Fruit fly (Drosophila melanogaster) whole organism, prepupa: ENCODE measurements around the gene CG6225.
A peak's percentile ranks its signal among the peaks of the same experiment; 100 is the strongest.

ENCODE experiments used
- CG10631 ChIP-seq: fragments of 200-800 bp; sonication (Bioruptor generic); optimal IDR thresholded peaks from 2 replicates; lab custom pipeline; 2016; ENCODE audit warnings: missing biosample characterization, missing genetic modification characterization
- CG10669 ChIP-seq: fragments of 200-800 bp; sonication (Bioruptor generic); optimal IDR thresholded peaks from 3 replicates; lab custom pipeline; 2018; ENCODE audit warnings: missing biosample characterization, mild to moderate bottlenecking, missing genetic modification characterization, moderate library complexity
- CG11294 ChIP-seq: fragments of 200-800 bp; sonication (Bioruptor generic); IDR thresholded peaks from 2 replicates; pipeline ENCODE4 v1.3.6; 2022; ENCODE audit warnings: missing biosample characterization, missing genetic modification characterization
- CG11902 ChIP-seq: fragments of 200-800 bp; sonication (Bioruptor generic); optimal IDR thresholded peaks from 3 replicates; lab custom pipeline; 2016; ENCODE audit warnings: missing biosample characterization, missing genetic modification characterization
- CG15336 ChIP-seq: fragments of 200-800 bp; sonication (Bioruptor generic); IDR thresholded peaks from 2 replicates; pipeline ENCODE4 v1.3.6; 2022; ENCODE audit warnings: missing biosample characterization, missing genetic modification characterization
- CG1621 ChIP-seq: fragments of 200-800 bp; sonication (Bioruptor generic); optimal IDR thresholded peaks from 3 replicates; lab custom pipeline; 2018; ENCODE audit warnings: missing biosample characterization, mild to moderate bottlenecking, missing genetic modification characterization
- CG31627 ChIP-seq: fragments of 200-800 bp; sonication (Bioruptor generic); optimal IDR thresholded peaks from 3 replicates; lab custom pipeline; 2016; ENCODE audit warnings: missing biosample characterization, missing genetic modification characterization
- CG34406 ChIP-seq: fragments of 200-800 bp; sonication (Bioruptor generic); optimal IDR thresholded peaks from 3 replicates; lab custom pipeline; 2016; ENCODE audit warnings: missing biosample characterization, missing genetic modification characterization
- CG3919 ChIP-seq: fragments of 200-800 bp; sonication (Bioruptor generic); optimal IDR thresholded peaks from 3 replicates; lab custom pipeline; 2016; ENCODE audit warnings: missing biosample characterization, missing genetic modification characterization
- CG6276 ChIP-seq: fragments of 200-800 bp; sonication (Bioruptor generic); optimal IDR thresholded peaks from 2 replicates; lab custom pipeline; 2017; ENCODE audit warnings: missing biosample characterization, mild to moderate bottlenecking, missing genetic modification characterization
- CG6792 ChIP-seq: fragments of 200-800 bp; sonication (Bioruptor generic); optimal IDR thresholded peaks from 3 replicates; lab custom pipeline; 2016; ENCODE audit warnings: missing biosample characterization, missing genetic modification characterization
- CG6808 ChIP-seq: fragments of 200-800 bp; sonication (Bioruptor generic); optimal IDR thresholded peaks from 3 replicates; lab custom pipeline; 2017; ENCODE audit warnings: missing biosample characterization, missing genetic modification characterization, mild to moderate bottlenecking, moderate library complexity, missing genetic modification reagents
- CG6854 ChIP-seq: fragments of 200-800 bp; sonication (Bioruptor generic); optimal IDR thresholded peaks from 2 replicates; lab custom pipeline; 2017; ENCODE audit warnings: missing biosample characterization, mild to moderate bottlenecking, missing genetic modification characterization
- CG8119 ChIP-seq: fragments of 200-800 bp; sonication (Bioruptor generic); IDR thresholded peaks from 3 replicates; pipeline ENCODE4 v1.3.6; 2022; ENCODE audit warnings: missing biosample characterization, missing genetic modification characterization
- Eip75B ChIP-seq: fragments of 200-800 bp; sonication (Bioruptor generic); optimal IDR thresholded peaks from 3 replicates; lab custom pipeline; 2016; ENCODE audit warnings: missing biosample characterization, missing genetic modification characterization
- Eip78C ChIP-seq: fragments of 200-800 bp; sonication (Bioruptor generic); peaks from one replicate; lab custom pipeline; 2016; ENCODE audit warnings: missing biosample characterization, missing genetic modification characterization
- Gug ChIP-seq: fragments of 200-800 bp; sonication (Bioruptor generic); IDR thresholded peaks from 2 replicates; pipeline ENCODE4 v1.3.6; 2022; ENCODE audit warnings: missing biosample characterization, missing genetic modification characterization
- Hr38 ChIP-seq: sonication (Bioruptor generic); optimal IDR thresholded peaks from 2 replicates; lab custom pipeline; 2016; ENCODE audit warnings: missing biosample characterization, missing genetic modification characterization
- Hr4 ChIP-seq: fragments of 200-800 bp; sonication (Bioruptor generic); optimal IDR thresholded peaks from 3 replicates; lab custom pipeline; 2016; ENCODE audit warnings: missing biosample characterization, missing genetic modification characterization
- Smox ChIP-seq: fragments of 200-800 bp; sonication (Bioruptor generic); optimal IDR thresholded peaks from 3 replicates; lab custom pipeline; 2016; ENCODE audit warnings: missing biosample characterization, missing genetic modification characterization
- Sox14 ChIP-seq: fragments of 200-800 bp; sonication (Bioruptor generic); optimal IDR thresholded peaks from 3 replicates; lab custom pipeline; 2016; ENCODE audit warnings: missing biosample characterization, missing genetic modification characterization
- Sox15 ChIP-seq: fragments of 200-800 bp; sonication (Bioruptor generic); optimal IDR thresholded peaks from 3 replicates; lab custom pipeline; 2016; ENCODE audit warnings: missing biosample characterization, missing genetic modification characterization
- dsx ChIP-seq: fragments of 200-800 bp; optimal IDR thresholded peaks from 3 replicates; lab custom pipeline; 2019; ENCODE audit warnings: missing biosample characterization, mild to moderate bottlenecking, missing genetic modification characterization, moderate library complexity; ENCODE audit not compliant: poor library complexity, severe bottlenecking
- eg ChIP-seq: fragments of 200-800 bp; sonication (Bioruptor generic); IDR thresholded peaks from 3 replicates; pipeline ENCODE4 v1.3.6; 2022; ENCODE audit warnings: missing biosample characterization, missing genetic modification characterization
- esn ChIP-seq: fragments of 200-800 bp; sonication (Bioruptor generic); optimal IDR thresholded peaks from 2 replicates; lab custom pipeline; 2016; ENCODE audit warnings: missing biosample characterization, mild to moderate bottlenecking, missing genetic modification characterization, moderate library complexity
- fd85E ChIP-seq: fragments of 200-800 bp; sonication (Bioruptor generic); optimal IDR thresholded peaks from 3 replicates; lab custom pipeline; 2016; ENCODE audit warnings: missing biosample characterization, missing genetic modification characterization
- fkh ChIP-seq: fragments of 200-800 bp; sonication (Bioruptor generic); optimal IDR thresholded peaks from 3 replicates; lab custom pipeline; 2017; ENCODE audit warnings: missing biosample characterization, mild to moderate bottlenecking, missing genetic modification characterization, moderate library complexity
- lz ChIP-seq: fragments of 200-800 bp; sonication (Bioruptor generic); optimal IDR thresholded peaks from 3 replicates; lab custom pipeline; 2016; ENCODE audit warnings: missing biosample characterization, missing genetic modification characterization
- pdm3 ChIP-seq: fragments of 200-800 bp; sonication (Bioruptor generic); optimal IDR thresholded peaks from 3 replicates; lab custom pipeline; 2016; ENCODE audit warnings: missing biosample characterization, missing genetic modification characterization
- salr ChIP-seq, 2 experiments: fragments of 200-800 bp; sonication (Bioruptor generic); optimal IDR thresholded peaks; 3 replicates each; lab custom pipeline; 2016 to 2018; ENCODE audit warnings: missing biosample characterization in 2 of 2, missing genetic modification characterization in 2 of 2, mild to moderate bottlenecking in 1 of 2
- spab ChIP-seq: fragments of 200-800 bp; sonication (Bioruptor generic); optimal IDR thresholded peaks from 2 replicates; lab custom pipeline; 2017; ENCODE audit warnings: missing biosample characterization, mild to moderate bottlenecking, missing genetic modification characterization, missing genetic modification reagents
- ss ChIP-seq, 2 experiments: fragments of 200-800 bp; sonication (Bioruptor generic); optimal IDR thresholded peaks; 2 replicates in 1 of 2; 3 replicates in 1 of 2; lab custom pipeline; 2017 to 2018; ENCODE audit warnings: mild to moderate bottlenecking in 2 of 2, missing biosample characterization in 2 of 2, missing genetic modification characterization in 2 of 2, moderate library complexity in 1 of 2
- svp ChIP-seq: fragments of 200-800 bp; sonication (Bioruptor generic); peaks from one replicate; lab custom pipeline; 2016; ENCODE audit warnings: missing biosample characterization, missing genetic modification characterization
- topi ChIP-seq: fragments of 200-800 bp; sonication (Bioruptor generic); optimal IDR thresholded peaks from 3 replicates; lab custom pipeline; 2016; ENCODE audit warnings: missing biosample characterization, missing genetic modification characterization
- vri ChIP-seq: fragments of 200-800 bp; sonication (Bioruptor generic); optimal IDR thresholded peaks from 3 replicates; lab custom pipeline; 2016; ENCODE audit warnings: missing biosample characterization, mild to moderate bottlenecking, missing genetic modification characterization

Gene CG6225

dm6 chr3R:12653511-12654252 is 695 bp upstream of the CG6225 start (continued):
- TF ChIP-seq CG8119 (GFP tag; lab: Robert Waterston, UW) (peak; percentile 88), Gug (GFP tag; lab: Robert Waterston, UW) (peak; percentile 68), CG10631 (GFP tag; lab: Kevin White, UChicago) (no peak), Smox (no peak), pdm3 (GFP tag; lab: Kevin White, UChicago) (no peak), lz (no peak), salr (GFP tag; optimal IDR thresholded peaks at IDR 0.05; lab: Kevin White, UChicago) (no peak), CG6854 (GFP tag; lab: Kevin White, UChicago) (no peak), CG6792 (no peak), CG10669 (no peak), Sox14 (GFP tag; lab: Kevin White, UChicago) (no peak), Hr38 (no peak), Hr4 (peak; percentile 83), CG1621 (tag; lab: Kevin White, UChicago) (no peak), Eip78C (GFP tag; lab: Kevin White, UChicago) (peak; percentile 51), Sox15 (no peak), CG11294 (peak; percentile 78; the same call in 1 of the 2 replicates), fd85E (GFP tag; lab: Kevin White, UChicago) (no peak), CG6808 (GFP tag; lab: Kevin White, UChicago) (no peak), Eip75B (GFP tag; lab: Kevin White, UChicago) (no peak), dsx (GFP tag; lab: Kevin White, UChicago) (no peak), CG15336 (GFP tag; lab: Robert Waterston, UW) (peak; percentile 82), CG3919 (GFP tag; lab: Kevin White, UChicago) (no peak), spab (GFP tag; lab: Kevin White, UChicago) (no peak), CG6276 (GFP tag; lab: Kevin White, UChicago) (peak; percentile 64), vri (peak; percentile 50)

dm6 chr3R:12656946-12657566 is 2.7 kb downstream of the CG6225 start:
- TF ChIP-seq CG1621 (tag; lab: Kevin White, UChicago) = no peak
- TF ChIP-seq ss (GFP tag; optimal IDR thresholded peaks at IDR 0.05; lab: Kevin White, UChicago) = no peak
- peak; percentile 12 for TF ChIP-seq svp (GFP tag; lab: Kevin White, UChicago)
- TF ChIP-seq fkh (GFP tag; lab: Kevin White, UChicago) = peak; percentile 63
- no peak for TF ChIP-seq topi (GFP tag; lab: Kevin White, UChicago)
- no peak for TF ChIP-seq CG31627 (GFP tag; lab: Kevin White, UChicago)
- TF ChIP-seq spab (GFP tag; lab: Kevin White, UChicago) = no peak
- no peak for TF ChIP-seq CG11902 (GFP tag; lab: Kevin White, UChicago)
- TF ChIP-seq CG10631 (GFP tag; lab: Kevin White, UChicago) = no peak
- no peak for TF ChIP-seq pdm3 (GFP tag; lab: Kevin White, UChicago)
- no peak for TF ChIP-seq CG6276 (GFP tag; lab: Kevin White, UChicago)
- TF ChIP-seq CG34406 (GFP tag; lab: Kevin White, UChicago) = no peak

- TF ChIP-seq esn (GFP tag; lab: Kevin White, UChicago) (no peak), eg (GFP tag; lab: Robert Waterston, UW) (peak; percentile 36; the same call in 1 of the 3 replicates)
Observed at dm6 chr3R:12662531-12662930, 8.2 kb downstream of the CG6225 start, which contains the start of gene CG14395. Gene CG14395, plus strand, starts transcription at chr3R:12662831.
